Worm (Caenorhabditis elegans) whole organism, L2 larva: ENCODE data around the gene nhr-246.

Experiments
- F13H6.1 ChIP-seq: sonication (generic microtip); optimal IDR thresholded peaks from 2 replicates; lab custom pipeline; 2016; ENCODE audit warnings: missing genetic modification characterization, missing compliant biosample characterization
- alr-1 ChIP-seq: fragments of 150-350 bp; optimal IDR thresholded peaks from 2 replicates; lab custom pipeline; 2014; ENCODE audit warnings: missing biosample characterization, missing genetic modification characterization
- ama-1 ChIP-seq: fragments of 150-350 bp; optimal IDR thresholded peaks from 2 replicates; lab custom pipeline; 2018; ENCODE audit warnings: inconsistent platforms
- blmp-1 ChIP-seq: sonication (generic microtip); optimal IDR thresholded peaks from 2 replicates; lab custom pipeline; 2017; ENCODE audit warnings: missing genetic modification characterization, mild to moderate bottlenecking, missing compliant biosample characterization, antibody characterized with exemption, moderate library complexity; ENCODE audit not compliant: insufficient read depth
- crh-2 ChIP-seq: sonication (generic microtip); optimal IDR thresholded peaks from 2 replicates; lab custom pipeline; 2017; ENCODE audit warnings: missing biosample characterization, missing genetic modification characterization
- egl-27 ChIP-seq: sonication (generic microtip); optimal IDR thresholded peaks from 3 replicates; lab custom pipeline; 2017; ENCODE audit warnings: missing biosample characterization, missing genetic modification reagents, missing genetic modification characterization
- elt-1 ChIP-seq: fragments of 150-350 bp; optimal IDR thresholded peaks from 2 replicates; lab custom pipeline; 2014; ENCODE audit warnings: missing biosample characterization, missing genetic modification characterization
- elt-3 ChIP-seq: sonication (generic microtip); optimal IDR thresholded peaks from 2 replicates; lab custom pipeline; 2017; ENCODE audit warnings: missing biosample characterization, missing genetic modification characterization
- fos-1 ChIP-seq: fragments of 150-350 bp; optimal IDR thresholded peaks from 2 replicates; lab custom pipeline; 2014; ENCODE audit warnings: missing biosample characterization, missing genetic modification characterization
- gmeb-1 ChIP-seq: fragments of 150-350 bp; optimal IDR thresholded peaks from 2 replicates; lab custom pipeline; 2014; ENCODE audit warnings: missing biosample characterization, missing genetic modification characterization
- lin-11 ChIP-seq: fragments of 150-350 bp; sonication (generic microtip); optimal IDR thresholded peaks from 2 replicates; lab custom pipeline; 2014; ENCODE audit warnings: missing biosample characterization, missing genetic modification characterization, inconsistent platforms, mixed read lengths
- lin-13 ChIP-seq: fragments of 150-350 bp; optimal IDR thresholded peaks from 2 replicates; lab custom pipeline; 2014; ENCODE audit warnings: missing biosample characterization, missing genetic modification reagents, missing genetic modification characterization
- lin-39 ChIP-seq: fragments of 150-350 bp; optimal IDR thresholded peaks from 2 replicates; lab custom pipeline; 2014; ENCODE audit warnings: missing biosample characterization, missing genetic modification reagents, missing genetic modification characterization
- mbf-1 ChIP-seq: sonication (generic microtip); optimal IDR thresholded peaks from 2 replicates; lab custom pipeline; 2017; ENCODE audit warnings: missing biosample characterization, missing genetic modification characterization
- mdl-1 ChIP-seq, 2 experiments: fragments of 150-350 bp in 1 of 2; sonication (generic microtip) in 1 of 2; optimal IDR thresholded peaks; 2 replicates each; lab custom pipeline; 2017; ENCODE audit warnings: missing biosample characterization in 2 of 2, missing genetic modification characterization in 2 of 2
- nhr-10 ChIP-seq: sonication (generic microtip); optimal IDR thresholded peaks from 2 replicates; lab custom pipeline; 2017; ENCODE audit warnings: missing biosample characterization, missing genetic modification characterization
- nhr-12 ChIP-seq: fragments of 150-350 bp; optimal IDR thresholded peaks from 2 replicates; lab custom pipeline; 2014; ENCODE audit warnings: missing biosample characterization, missing genetic modification characterization
- nhr-129 ChIP-seq: fragments of 150-350 bp; optimal IDR thresholded peaks from 2 replicates; lab custom pipeline; 2014; ENCODE audit warnings: missing biosample characterization, missing genetic modification characterization
- nhr-21 ChIP-seq: fragments of 150-350 bp; optimal IDR thresholded peaks from 2 replicates; lab custom pipeline; 2014; ENCODE audit warnings: missing biosample characterization, missing genetic modification characterization
- nhr-23 ChIP-seq: fragments of 150-350 bp; optimal IDR thresholded peaks from 2 replicates; lab custom pipeline; 2014; ENCODE audit warnings: missing biosample characterization, missing genetic modification reagents, missing genetic modification characterization
- nhr-237 ChIP-seq: fragments of 150-350 bp; optimal IDR thresholded peaks from 2 replicates; lab custom pipeline; 2014; ENCODE audit warnings: missing biosample characterization, missing genetic modification characterization
- nhr-25 ChIP-seq: fragments of 150-350 bp; sonication (generic microtip); optimal IDR thresholded peaks from 3 replicates; lab custom pipeline; 2014; ENCODE audit warnings: missing biosample characterization, missing genetic modification characterization
- nhr-6 ChIP-seq: fragments of 150-350 bp; optimal IDR thresholded peaks from 2 replicates; lab custom pipeline; 2014; ENCODE audit warnings: missing biosample characterization, missing genetic modification characterization
- nhr-77 ChIP-seq: fragments of 150-350 bp; optimal IDR thresholded peaks from 2 replicates; lab custom pipeline; 2014; ENCODE audit warnings: missing biosample characterization, missing genetic modification characterization
- sem-4 ChIP-seq: fragments of 150-350 bp; optimal IDR thresholded peaks from 2 replicates; lab custom pipeline; 2014; ENCODE audit warnings: missing biosample characterization, missing genetic modification reagents, missing genetic modification characterization
- sma-3 ChIP-seq: sonication (generic microtip); optimal IDR thresholded peaks from 2 replicates; lab custom pipeline; 2016; ENCODE audit warnings: missing genetic modification reagents, missing genetic modification characterization, missing compliant biosample characterization
- sma-9 ChIP-seq, 2 experiments: fragments of 150-350 bp in 1 of 2; sonication (generic microtip) in 1 of 2; optimal IDR thresholded peaks; 2 replicates each; lab custom pipeline; 2014 to 2016; ENCODE audit warnings: missing genetic modification characterization in 2 of 2, mild to moderate bottlenecking in 1 of 2, missing biosample characterization in 1 of 2, missing compliant biosample characterization in 1 of 2, missing genetic modification reagents in 1 of 2, moderate library complexity in 1 of 2
- unc-55 ChIP-seq: fragments of 150-350 bp; sonication (generic microtip); optimal IDR thresholded peaks from 3 replicates; lab custom pipeline; 2014; ENCODE audit warnings: missing biosample characterization, missing genetic modification reagents, missing genetic modification characterization
- unc-62 ChIP-seq: fragments of 150-350 bp; optimal IDR thresholded peaks from 2 replicates; lab custom pipeline; 2014; ENCODE audit warnings: missing biosample characterization, missing genetic modification reagents, missing genetic modification characterization
- ztf-1 ChIP-seq: fragments of 200-800 bp; sonication (Bioruptor generic); conservative IDR thresholded peaks from 2 replicates; pipeline ENCODE4 v1.3.6; 2022; ENCODE audit warnings: missing genetic modification characterization, missing compliant biosample characterization
- ztf-11 ChIP-seq: sonication (generic microtip); optimal IDR thresholded peaks from 2 replicates; lab custom pipeline; 2017; ENCODE audit warnings: missing biosample characterization, missing genetic modification characterization
- ztf-4 ChIP-seq: fragments of 150-350 bp; optimal IDR thresholded peaks from 2 replicates; lab custom pipeline; 2014; ENCODE audit warnings: missing biosample characterization, missing genetic modification characterization

nhr-246 gene

DNA sequence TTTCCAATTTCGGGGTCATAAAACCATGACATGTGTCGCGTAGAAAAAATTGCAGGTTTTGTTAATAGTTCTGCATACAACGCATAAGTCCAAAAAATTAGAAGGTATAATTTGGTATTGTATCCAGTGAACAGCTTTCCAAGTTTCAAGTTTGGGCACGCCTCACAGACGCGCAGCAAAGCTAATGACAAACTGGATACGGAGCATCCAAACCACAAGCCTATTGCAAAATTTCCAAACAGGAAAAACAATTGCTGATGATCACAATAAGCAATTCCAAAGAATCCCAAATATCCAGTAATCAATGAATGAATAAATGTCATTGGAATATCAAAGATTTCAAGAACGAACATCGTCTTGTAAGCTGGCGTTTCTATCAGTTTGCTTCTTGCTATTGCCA lies 2.7 kb upstream of the nhr-246 start:
- TF ChIP-seq nhr-6 (tag; lab: Kevin White, UChicago): no peak

DNA sequence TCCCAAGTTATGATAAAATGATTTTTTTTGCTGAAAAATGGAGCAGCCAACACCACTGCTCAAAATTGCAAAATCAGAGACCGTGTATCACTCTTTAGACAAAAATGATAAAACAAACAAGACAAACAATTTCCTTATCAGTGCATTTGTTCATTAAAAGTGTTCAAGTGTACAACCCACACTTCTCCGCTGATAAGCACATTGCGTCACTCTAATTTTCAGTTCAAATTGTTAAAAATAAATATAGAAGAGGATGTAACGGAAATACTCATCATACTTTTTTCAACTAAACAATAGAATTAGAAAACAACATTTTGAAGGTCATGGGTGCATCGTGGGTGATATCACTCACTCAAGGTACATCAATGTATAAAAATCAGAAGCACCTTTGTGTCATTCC lies 2.4 kb downstream of the nhr-246 start, which contains the start of gene nhr-291:
Gene nhr-291 (plus strand): TSS at position 324 of the 400 bp plus-strand sequence.
- peak; percentile 99 for TF ChIP-seq fos-1
- peak; percentile 35 for TF ChIP-seq egl-27 (tag; lab: Kevin White, UChicago)
- no peak for TF ChIP-seq nhr-21
- TF ChIP-seq nhr-129 (tag; lab: Kevin White, UChicago): no peak
- TF ChIP-seq sma-9 (GFP tag; optimal IDR thresholded peaks at IDR 0.05; lab: Kevin White, UChicago): peak; percentile 79
- no peak for TF ChIP-seq sma-9 (tag; optimal IDR thresholded peaks at IDR 0.05; lab: Kevin White, UChicago)
- peak; percentile 42 for TF ChIP-seq gmeb-1
- TF ChIP-seq crh-2 (tag; lab: Kevin White, UChicago): peak; percentile 34
- TF ChIP-seq sma-3 (GFP tag; lab: Kevin White, UChicago): peak; percentile 11
- TF ChIP-seq nhr-23 (tag; lab: Kevin White, UChicago): no peak
- TF ChIP-seq, all 48 proteins: peak for 6

ce11 chrV:15322653-15323052 lies 6.4 kb downstream of the nhr-246 start, which contains the start of gene nhr-247:
TSS of gene nhr-247 (plus strand) at chrV:15322982.
- TF ChIP-seq fos-1: peak; percentile 69

- TF ChIP-seq crh-2 (tag; lab: Kevin White, UChicago): no peak
- TF ChIP-seq sma-9 (GFP tag; optimal IDR thresholded peaks at IDR 0.05; lab: Kevin White, UChicago): no peak
- no peak for TF ChIP-seq sma-9 (tag; optimal IDR thresholded peaks at IDR 0.05; lab: Kevin White, UChicago)
- no peak for TF ChIP-seq ztf-4 (tag; lab: Kevin White, UChicago)
- peak; percentile 94 for TF ChIP-seq fos-1
Measured at ce11 chrV:15323417-15323816, 7.1 kb downstream of the nhr-246 start.

ce11 chrV:15327745-15328447 lies 11.6 kb downstream of the nhr-246 start, which contains the start of gene ZK1037.6:
TSS of gene ZK1037.6 (minus strand) at chrV:15327795.
- TF ChIP-seq nhr-6 (tag; lab: Kevin White, UChicago) (no peak), fos-1 (peak; percentile 72), unc-55 (no peak), alr-1 (tag; lab: Kevin White, UChicago) (no peak), sem-4 (tag; lab: Kevin White, UChicago) (no peak), gmeb-1 (no peak), elt-3 (tag; lab: Kevin White, UChicago) (no peak), nhr-25 (no peak), ama-1 (lab: Kevin White, UChicago) (no peak)

DNA sequence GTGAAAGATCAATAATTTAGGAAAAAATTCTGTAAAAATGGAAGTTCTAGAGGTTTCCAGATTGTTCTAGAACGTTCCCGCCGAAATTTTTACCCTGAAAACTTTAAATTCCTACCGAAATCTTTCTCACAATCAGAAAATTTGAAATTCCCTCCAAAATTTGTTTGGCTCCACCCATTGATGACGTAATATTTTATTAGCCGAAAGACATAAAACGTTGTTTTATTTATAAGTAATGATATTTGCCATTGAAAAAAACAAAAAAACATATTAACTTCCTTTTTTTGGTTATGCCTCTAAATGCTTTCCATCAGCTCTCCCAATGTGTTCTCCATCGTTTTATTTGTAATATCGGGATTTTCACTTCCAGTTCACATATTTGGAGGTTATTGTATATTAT lies 14.0 kb downstream of the nhr-246 start, which contains the start of gene srh-295:
Gene srh-295 (plus strand): TSS at position 301 of the 400 bp plus-strand sequence.
- TF ChIP-seq blmp-1 (tag; lab: Kevin White, UChicago) (no peak), alr-1 (tag; lab: Kevin White, UChicago) (no peak), ztf-11 (tag; lab: Kevin White, UChicago) (no peak), sma-3 (GFP tag; lab: Kevin White, UChicago) (no peak), F13H6.1 (tag; lab: Kevin White, UChicago) (no peak), lin-11 (tag; lab: Kevin White, UChicago) (no peak), nhr-237 (tag; lab: Kevin White, UChicago) (no peak), unc-55 (no peak), mdl-1 (tag; optimal IDR thresholded peaks at IDR 0.05; lab: Kevin White, UChicago) (no peak), nhr-12 (no peak)

DNA sequence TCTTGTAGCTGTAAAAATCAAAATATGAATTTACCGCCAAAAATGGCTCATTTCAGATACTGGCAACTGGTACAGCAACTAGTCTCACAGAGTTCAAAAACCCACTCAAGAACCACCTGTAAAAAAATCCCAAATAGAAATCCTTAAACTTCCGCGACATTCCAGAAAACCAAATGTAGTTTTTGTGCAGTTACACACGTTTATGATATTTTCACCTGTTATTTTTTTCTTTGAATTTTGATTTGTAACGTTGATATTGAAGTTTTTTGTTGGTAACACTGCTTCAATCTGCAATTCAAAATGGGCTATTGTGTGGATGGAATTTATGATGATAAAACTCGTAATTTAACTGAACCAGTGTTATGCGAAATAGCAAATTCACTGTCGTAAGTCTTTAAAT lies 16.6 kb downstream of the nhr-246 start, which contains the start of gene srw-113:
Gene srw-113 (plus strand): TSS at position 301 of the 400 bp plus-strand sequence.
- TF ChIP-seq mbf-1 (tag; lab: Kevin White, UChicago) (no peak), elt-1 (tag; lab: Kevin White, UChicago) (no peak), unc-62 (GFP tag; lab: Kevin White, UChicago) (no peak), lin-13 (GFP tag; lab: Kevin White, UChicago) (no peak), sma-3 (GFP tag; lab: Kevin White, UChicago) (no peak), elt-3 (tag; lab: Kevin White, UChicago) (no peak), nhr-129 (tag; lab: Kevin White, UChicago) (no peak), mdl-1 (tag; optimal IDR thresholded peaks at IDR 0.05; lab: Kevin White, UChicago) (no peak), lin-39 (tag; lab: Kevin White, UChicago) (no peak), ama-1 (lab: Kevin White, UChicago) (no peak), nhr-77 (no peak), nhr-10 (tag; lab: Kevin White, UChicago) (no peak), sem-4 (tag; lab: Kevin White, UChicago) (no peak), lin-11 (tag; lab: Kevin White, UChicago) (no peak), ztf-1 (GFP tag; lab: Robert Waterston, UW) (no peak)
- TF ChIP-seq, all 48 proteins: peak for 0
